Fruit fly (Drosophila melanogaster) whole organism, embryonic: ENCODE results near the gene ssp.

Source experiments
- ATbp ChIP-seq: fragments of 200-800 bp; sonication (Bioruptor generic); optimal IDR thresholded peaks from 2 replicates; lab custom pipeline; 2017; ENCODE audit warnings: missing biosample characterization, mild to moderate bottlenecking, missing genetic modification characterization, missing genetic modification reagents
- Ada2b ChIP-seq: fragments of 200-800 bp; sonication (Bioruptor generic); IDR thresholded peaks from 2 replicates; pipeline ENCODE4 v1.3.6; 2022; ENCODE audit warnings: missing biosample characterization, missing genetic modification characterization
- Awh ChIP-seq: fragments of 200-800 bp; sonication (Bioruptor generic); IDR thresholded peaks from 2 replicates; pipeline ENCODE4, ENCODE4 v1.3.6; 2022; ENCODE audit warnings: missing biosample characterization, missing genetic modification characterization
- CG10147 ChIP-seq: fragments of 200-800 bp; sonication (Bioruptor generic); optimal IDR thresholded peaks from 2 replicates; lab custom pipeline; 2019; ENCODE audit warnings: missing biosample characterization, mild to moderate bottlenecking, missing genetic modification characterization, moderate library complexity
- CG11456 ChIP-seq: fragments of 200-800 bp; sonication (Bioruptor generic); IDR thresholded peaks from 3 replicates; pipeline ENCODE4 v1.3.6; 2022; ENCODE audit warnings: missing biosample characterization, missing genetic modification characterization
- CG12769 ChIP-seq: fragments of 200-800 bp; sonication (Bioruptor generic); optimal IDR thresholded peaks from 2 replicates; lab custom pipeline; 2019; ENCODE audit warnings: missing biosample characterization, mild to moderate bottlenecking, missing genetic modification characterization, moderate library complexity
- CG13894 ChIP-seq: fragments of 200-800 bp; sonication (Bioruptor generic); optimal IDR thresholded peaks from 3 replicates; lab custom pipeline; 2018; ENCODE audit warnings: missing biosample characterization, mild to moderate bottlenecking, missing genetic modification characterization, moderate library complexity
- CG14014 ChIP-seq: fragments of 200-800 bp; sonication (Bioruptor generic); IDR thresholded peaks from 2 replicates; pipeline ENCODE4 v1.3.6; 2022; ENCODE audit warnings: missing biosample characterization, missing genetic modification characterization
- CG2120 ChIP-seq: fragments of 200-800 bp; sonication (Bioruptor generic); optimal IDR thresholded peaks from 3 replicates; lab custom pipeline; 2016; ENCODE audit warnings: missing biosample characterization, missing genetic modification characterization
- CG30431 ChIP-seq: fragments of 200-800 bp; sonication (Bioruptor generic); optimal IDR thresholded peaks from 2 replicates; lab custom pipeline; 2017; ENCODE audit warnings: missing biosample characterization, missing genetic modification characterization
- CG32767 ChIP-seq: fragments of 200-800 bp; sonication (Bioruptor generic); IDR thresholded peaks from 2 replicates; pipeline ENCODE4 v1.3.6; 2022; ENCODE audit warnings: missing biosample characterization, missing genetic modification characterization
- CG5180 ChIP-seq: fragments of 200-800 bp; sonication (Bioruptor generic); optimal IDR thresholded peaks from 3 replicates; lab custom pipeline; 2017; ENCODE audit warnings: missing biosample characterization, missing genetic modification characterization, mild to moderate bottlenecking, moderate library complexity, missing genetic modification reagents
- CG7372 ChIP-seq: fragments of 200-800 bp; sonication (Bioruptor generic); IDR thresholded peaks from 2 replicates; pipeline ENCODE4 v1.3.6; 2022; ENCODE audit warnings: missing biosample characterization, missing genetic modification characterization
- CG7745 ChIP-seq: fragments of 200-800 bp; sonication (Bioruptor generic); optimal IDR thresholded peaks from 2 replicates; lab custom pipeline; 2018; ENCODE audit warnings: missing biosample characterization, mild to moderate bottlenecking, missing genetic modification characterization, moderate library complexity
- CG7839 ChIP-seq: fragments of 200-800 bp; sonication (Bioruptor generic); optimal IDR thresholded peaks from 3 replicates; lab custom pipeline; 2018; ENCODE audit warnings: missing biosample characterization, mild to moderate bottlenecking, missing genetic modification characterization, moderate library complexity
- CG8924 ChIP-seq: fragments of 200-800 bp; optimal IDR thresholded peaks from 3 replicates; lab custom pipeline; 2019; ENCODE audit warnings: missing biosample characterization, mild to moderate bottlenecking, missing genetic modification characterization, moderate library complexity
- CG9437 ChIP-seq: fragments of 200-800 bp; sonication (Bioruptor generic); optimal IDR thresholded peaks from 2 replicates; lab custom pipeline; 2018; ENCODE audit warnings: missing biosample characterization, mild to moderate bottlenecking, missing genetic modification characterization
- CoRest ChIP-seq: fragments of 200-800 bp; sonication (Bioruptor generic); optimal IDR thresholded peaks from 3 replicates; lab custom pipeline; 2018; ENCODE audit warnings: missing biosample characterization, mild to moderate bottlenecking, missing genetic modification characterization, moderate library complexity
- D19B ChIP-seq: fragments of 200-800 bp; sonication (Bioruptor generic); optimal IDR thresholded peaks from 2 replicates; lab custom pipeline; 2017; ENCODE audit warnings: missing biosample characterization, mild to moderate bottlenecking, missing genetic modification characterization
- Dek ChIP-seq: fragments of 200-800 bp; sonication (Bioruptor generic); optimal IDR thresholded peaks from 3 replicates; lab custom pipeline; 2019; ENCODE audit warnings: missing biosample characterization, mild to moderate bottlenecking, missing genetic modification characterization, moderate library complexity
- Gsc ChIP-seq: fragments of 200-800 bp; sonication (Bioruptor generic); IDR thresholded peaks from 2 replicates; pipeline ENCODE4 v1.3.6; 2022; ENCODE audit warnings: missing biosample characterization, missing genetic modification characterization
- HHEX ChIP-seq: fragments of 200-800 bp; sonication (Bioruptor generic); optimal IDR thresholded peaks from 3 replicates; lab custom pipeline; 2017; ENCODE audit warnings: missing biosample characterization, mild to moderate bottlenecking, missing genetic modification characterization, missing genetic modification reagents
- HLH3B ChIP-seq: fragments of 200-800 bp; sonication (Bioruptor generic); IDR thresholded peaks from 2 replicates; pipeline ENCODE4 v1.3.6; 2022; ENCODE audit warnings: missing biosample characterization, missing genetic modification characterization
- HLH4C ChIP-seq: fragments of 200-800 bp; sonication (Bioruptor generic); IDR thresholded peaks from 3 replicates; pipeline ENCODE4 v1.3.6; 2022; ENCODE audit warnings: missing biosample characterization, missing genetic modification characterization; ENCODE audit not compliant: partially characterized antibody
- Hr3 ChIP-seq: fragments of 200-800 bp; sonication (Bioruptor generic); optimal IDR thresholded peaks from 3 replicates; lab custom pipeline; 2016; ENCODE audit warnings: missing biosample characterization, missing genetic modification characterization
- NC2β ChIP-seq: fragments of 200-800 bp; sonication (Bioruptor generic); optimal IDR thresholded peaks from 2 replicates; lab custom pipeline; 2016; ENCODE audit warnings: missing biosample characterization, missing genetic modification characterization
- Ptx1 ChIP-seq: fragments of 200-800 bp; sonication (Bioruptor generic); IDR thresholded peaks from 2 replicates; pipeline ENCODE4 v1.3.6; 2022; ENCODE audit warnings: missing biosample characterization, missing genetic modification characterization
- amos ChIP-seq: fragments of 200-800 bp; sonication (Bioruptor generic); IDR thresholded peaks from 2 replicates; pipeline ENCODE4 v1.3.6; 2022; ENCODE audit warnings: missing biosample characterization, missing genetic modification characterization; ENCODE audit not compliant: partially characterized antibody
- aop ChIP-seq: fragments of 200-800 bp; sonication (Bioruptor generic); IDR thresholded peaks from 2 replicates; pipeline ENCODE4 v1.3.6; 2022; ENCODE audit warnings: missing biosample characterization, missing genetic modification characterization
- bab2 ChIP-seq: fragments of 200-800 bp; sonication (Bioruptor generic); optimal IDR thresholded peaks from 2 replicates; lab custom pipeline; 2016; ENCODE audit warnings: missing biosample characterization, missing genetic modification characterization
- cg ChIP-seq: fragments of 200-800 bp; sonication (Bioruptor generic); optimal IDR thresholded peaks from 3 replicates; lab custom pipeline; 2019; ENCODE audit warnings: missing biosample characterization, mild to moderate bottlenecking, missing genetic modification characterization, moderate library complexity
- croc ChIP-seq: fragments of 200-800 bp; sonication (Bioruptor generic); conservative IDR thresholded peaks from 3 replicates; pipeline ENCODE4 v1.3.6; 2022; ENCODE audit warnings: missing biosample characterization, missing genetic modification characterization
- fd96Cb ChIP-seq: fragments of 200-800 bp; sonication (Bioruptor generic); optimal IDR thresholded peaks from 2 replicates; lab custom pipeline; 2018; ENCODE audit warnings: missing biosample characterization, mild to moderate bottlenecking, missing genetic modification characterization, moderate library complexity
- gsb ChIP-seq: fragments of 200-800 bp; sonication (Bioruptor generic); IDR thresholded peaks from 2 replicates; pipeline ENCODE4 v1.3.6; 2022; ENCODE audit warnings: missing biosample characterization, missing genetic modification characterization
- ind ChIP-seq: fragments of 200-800 bp; sonication (Bioruptor generic); optimal IDR thresholded peaks from 3 replicates; lab custom pipeline; 2016; ENCODE audit warnings: missing biosample characterization, missing genetic modification characterization
- ken ChIP-seq: fragments of 200-800 bp; sonication (Bioruptor generic); IDR thresholded peaks from 3 replicates; pipeline ENCODE4 v1.3.6; 2022; ENCODE audit warnings: missing biosample characterization, missing genetic modification characterization
- lola ChIP-seq, 3 experiments: fragments of >200 bp in 2 of 3; fragments of 200-800 bp in 1 of 3; sonication (Bioruptor generic) in 1 of 3; optimal IDR thresholded peaks; 2 replicates each; lab custom pipeline; 2017 to 2019; ENCODE audit warnings: missing biosample characterization in 3 of 3, missing genetic modification characterization in 3 of 3, mild to moderate bottlenecking in 1 of 3, moderate library complexity in 1 of 3
- mam ChIP-seq: fragments of 200-800 bp; sonication (Bioruptor generic); optimal IDR thresholded peaks from 3 replicates; lab custom pipeline; 2016; ENCODE audit warnings: missing biosample characterization, missing genetic modification characterization
- oc ChIP-seq: fragments of 200-800 bp; sonication (Bioruptor generic); optimal IDR thresholded peaks from 2 replicates; lab custom pipeline; 2018; ENCODE audit warnings: missing biosample characterization, mild to moderate bottlenecking, missing genetic modification characterization, moderate library complexity
- odd ChIP-seq: fragments of 200-800 bp; sonication (Bioruptor generic); optimal IDR thresholded peaks from 2 replicates; lab custom pipeline; 2017; ENCODE audit warnings: missing biosample characterization, mild to moderate bottlenecking, missing genetic modification characterization
- sd ChIP-seq: fragments of 200-800 bp; sonication (Bioruptor generic); optimal IDR thresholded peaks from 3 replicates; lab custom pipeline; 2018; ENCODE audit warnings: missing biosample characterization, mild to moderate bottlenecking, missing genetic modification characterization, moderate library complexity
- sima ChIP-seq: fragments of 200-800 bp; sonication (Bioruptor generic); optimal IDR thresholded peaks from 2 replicates; lab custom pipeline; 2016; ENCODE audit warnings: missing biosample characterization, missing genetic modification characterization
- slbo ChIP-seq: fragments of 200-800 bp; sonication (Bioruptor generic); IDR thresholded peaks from 2 replicates; pipeline ENCODE4 v1.3.6; 2022; ENCODE audit warnings: missing biosample characterization, missing genetic modification characterization
- so ChIP-seq: fragments of 200-800 bp; sonication (Bioruptor generic); IDR thresholded peaks from 3 replicates; pipeline ENCODE4 v1.3.6; 2022; ENCODE audit warnings: missing biosample characterization, missing genetic modification characterization
- stc ChIP-seq: fragments of 200-800 bp; sonication (Bioruptor generic); IDR thresholded peaks from 2 replicates; pipeline ENCODE4 v1.3.6; 2022; ENCODE audit warnings: missing biosample characterization, missing genetic modification characterization
- tll ChIP-seq, 2 experiments: fragments of 200-800 bp in 1 of 2; fragments of >200 bp in 1 of 2; sonication (Bioruptor generic) in 1 of 2; optimal IDR thresholded peaks; 2 replicates each; lab custom pipeline; 2017 to 2019; ENCODE audit warnings: missing biosample characterization in 2 of 2, missing genetic modification characterization in 2 of 2, mild to moderate bottlenecking in 1 of 2, moderate library complexity in 1 of 2
- toy ChIP-seq: fragments of 200-800 bp; sonication (Bioruptor generic); IDR thresholded peaks from 2 replicates; pipeline ENCODE4 v1.3.6; 2022; ENCODE audit warnings: missing biosample characterization, missing genetic modification characterization
- wdn ChIP-seq: fragments of 200-800 bp; sonication (Bioruptor generic); IDR thresholded peaks from 2 replicates; pipeline ENCODE4 v1.3.6; 2022; ENCODE audit warnings: missing biosample characterization, missing genetic modification characterization

The ssp gene

dm6 chr3L:12090898-12091685 lies 27.0 kb upstream of the ssp start (continued):
- no peak for TF ChIP-seq HLH4C (GFP tag; lab: Robert Waterston, UW)
- peak; percentile 59 for TF ChIP-seq CG5180 (GFP tag; lab: Kevin White, UChicago)
- no peak for TF ChIP-seq CG7745 (tag; lab: Kevin White, UChicago)
- TF ChIP-seq CG10147: peak; percentile 34
- peak; percentile 68 for TF ChIP-seq CG12769 (tag; lab: Kevin White, UChicago)
- TF ChIP-seq Hr3: peak; percentile 45
- peak; percentile 65 for TF ChIP-seq HHEX
- TF ChIP-seq sima: no peak
- TF ChIP-seq cg: no peak
- TF ChIP-seq odd: peak; percentile 53
- no peak for TF ChIP-seq lola (GFP tag; optimal IDR thresholded peaks at IDR 0.05; lab: Kevin White, UChicago)
- TF ChIP-seq CoRest (tag; lab: Kevin White, UChicago): peak; percentile 80
- TF ChIP-seq oc: no peak
- peak; percentile 32 for TF ChIP-seq fd96Cb (tag; lab: Kevin White, UChicago)
- no peak; the same call in none of the 2 replicates for TF ChIP-seq CG14014
- TF ChIP-seq CG32767 (GFP tag; lab: Robert Waterston, UW): peak; percentile 66; the same call in 1 of the 2 replicates
- peak; percentile 43 for TF ChIP-seq bab2
- peak; percentile 6 for TF ChIP-seq NC2β
- TF ChIP-seq ind (GFP tag; lab: Kevin White, UChicago): peak; percentile 69
- TF ChIP-seq croc: no peak; the same call in 2 of the 3 replicates
- peak; percentile 38 for TF ChIP-seq CG13894 (tag; lab: Kevin White, UChicago)
- TF ChIP-seq HLH3B: no peak
- TF ChIP-seq Gsc (GFP tag; lab: Robert Waterston, UW): no peak
- peak; percentile 83 for TF ChIP-seq slbo (GFP tag; lab: Robert Waterston, UW)
- peak; percentile 77 for TF ChIP-seq CG7839 (tag; lab: Kevin White, UChicago)
- TF ChIP-seq ATbp (GFP tag; lab: Kevin White, UChicago): peak; percentile 45
- peak; percentile 37 for TF ChIP-seq CG9437 (GFP tag; lab: Kevin White, UChicago)
- peak; percentile 77 for TF ChIP-seq CG2120 (GFP tag; lab: Kevin White, UChicago)
- TF ChIP-seq sd (tag; lab: Kevin White, UChicago): peak; percentile 20
- TF ChIP-seq so (GFP tag; lab: Robert Waterston, UW): peak; percentile 48; the same call in 1 of the 3 replicates
- TF ChIP-seq mam (GFP tag; lab: Kevin White, UChicago): peak; percentile 56
- TF ChIP-seq Ada2b: peak; percentile 70
- peak; percentile 23; the same call in 1 of the 2 replicates for TF ChIP-seq wdn (GFP tag; lab: Robert Waterston, UW)
- TF ChIP-seq Ptx1: peak; percentile 77
- peak; percentile 54 for TF ChIP-seq D19B (GFP tag; lab: Kevin White, UChicago)
- TF ChIP-seq tll (GFP tag; optimal IDR thresholded peaks at IDR 0.05; lab: Kevin White, UChicago): no peak
- peak; percentile 54; the same call in 1 of the 2 replicates for TF ChIP-seq stc (GFP tag; lab: Robert Waterston, UW)
- peak; percentile 50 for TF ChIP-seq CG7372 (GFP tag; lab: Robert Waterston, UW)
- peak; percentile 17 for TF ChIP-seq CG30431 (GFP tag; lab: Kevin White, UChicago)
- peak; percentile 57 for TF ChIP-seq CG8924
- TF ChIP-seq aop: peak; percentile 38; the same call in 1 of the 2 replicates
- TF ChIP-seq amos: no peak
- TF ChIP-seq gsb (GFP tag; lab: Robert Waterston, UW): peak; percentile 15; the same call in 1 of the 2 replicates
- no peak for TF ChIP-seq toy
- TF ChIP-seq CG11456 (GFP tag; lab: Robert Waterston, UW): peak; percentile 69; the same call in 2 of the 3 replicates
- 0 out of 3 replicates have a peak, but pooled peaks have one; percentile 55 for TF ChIP-seq ken (GFP tag; lab: Robert Waterston, UW)
- peak; percentile 58 for TF ChIP-seq Dek (tag; lab: Kevin White, UChicago)
- no peak for TF ChIP-seq Awh (GFP tag; lab: Robert Waterston, UW)
